Worm (Caenorhabditis elegans) whole organism, late embryonic: ENCODE measurements around the gene K02E11.7.

Source experiments
- T23F11.4 ChIP-seq: fragments of 200-800 bp; sonication (Bioruptor generic); optimal IDR thresholded peaks from 2 replicates; lab custom pipeline; 2018; ENCODE audit warnings: mild to moderate bottlenecking, missing genetic modification characterization, missing compliant biosample characterization
- Y22D7AL.16 ChIP-seq: sonication (generic microtip); optimal IDR thresholded peaks from 2 replicates; lab custom pipeline; 2016; ENCODE audit warnings: missing genetic modification characterization, missing compliant biosample characterization
- ceh-19 ChIP-seq: fragments of 200-800 bp; sonication (Bioruptor generic); optimal IDR thresholded peaks from 2 replicates; lab custom pipeline; 2018; ENCODE audit warnings: mild to moderate bottlenecking, missing genetic modification characterization, missing compliant biosample characterization
- ceh-30 ChIP-seq: fragments of 150-350 bp; optimal IDR thresholded peaks from 2 replicates; lab custom pipeline; 2014; ENCODE audit warnings: missing biosample characterization, missing genetic modification characterization
- ceh-31 ChIP-seq: sonication (generic microtip); optimal IDR thresholded peaks from 2 replicates; lab custom pipeline; 2016; ENCODE audit warnings: missing genetic modification characterization, missing compliant biosample characterization
- ceh-34 ChIP-seq: sonication (generic microtip); optimal IDR thresholded peaks from 2 replicates; lab custom pipeline; 2016; ENCODE audit warnings: mild to moderate bottlenecking, missing genetic modification characterization, missing compliant biosample characterization
- ceh-45 ChIP-seq: fragments of 200-800 bp; sonication (Bioruptor generic); IDR thresholded peaks from 2 replicates; pipeline ENCODE4 v1.3.6; 2022; ENCODE audit warnings: missing genetic modification reagents, missing genetic modification characterization, missing compliant biosample characterization
- ceh-6 ChIP-seq: fragments of 200-800 bp; sonication (Bioruptor generic); optimal IDR thresholded peaks from 2 replicates; lab custom pipeline; 2018; ENCODE audit warnings: mild to moderate bottlenecking, missing genetic modification characterization, missing compliant biosample characterization
- che-1 ChIP-seq: sonication (generic microtip); optimal IDR thresholded peaks from 2 replicates; lab custom pipeline; 2016; ENCODE audit warnings: mild to moderate bottlenecking, missing genetic modification characterization, missing compliant biosample characterization
- dmd-4 ChIP-seq: sonication (generic microtip); optimal IDR thresholded peaks from 2 replicates; lab custom pipeline; 2016; ENCODE audit warnings: borderline replicate concordance, missing genetic modification characterization, missing compliant biosample characterization
- dve-1 ChIP-seq: sonication (generic microtip); optimal IDR thresholded peaks from 2 replicates; lab custom pipeline; 2017; ENCODE audit warnings: antibody characterized with exemption, mild to moderate bottlenecking, missing genetic modification characterization, missing compliant biosample characterization
- elt-2 ChIP-seq: sonication (generic microtip); optimal IDR thresholded peaks from 2 replicates; lab custom pipeline; 2016; ENCODE audit warnings: missing genetic modification reagents, missing genetic modification characterization, missing compliant biosample characterization
- ets-4 ChIP-seq: sonication (generic microtip); optimal IDR thresholded peaks from 2 replicates; lab custom pipeline; 2016; ENCODE audit warnings: missing genetic modification characterization, missing compliant biosample characterization
- eyg-1 ChIP-seq: sonication (generic microtip); optimal IDR thresholded peaks from 2 replicates; lab custom pipeline; 2016; ENCODE audit warnings: missing genotype, missing genetic modification characterization, missing compliant biosample characterization
- fax-1 ChIP-seq: sonication (generic microtip); optimal IDR thresholded peaks from 2 replicates; lab custom pipeline; 2016; ENCODE audit warnings: missing genotype, missing genetic modification characterization, missing compliant biosample characterization
- fkh-10 ChIP-seq: fragments of 150-350 bp; optimal IDR thresholded peaks from 2 replicates; lab custom pipeline; 2014; ENCODE audit warnings: missing biosample characterization, missing genetic modification reagents, missing genetic modification characterization
- gmeb-2 ChIP-seq: sonication (generic microtip); optimal IDR thresholded peaks from 2 replicates; lab custom pipeline; 2016; ENCODE audit warnings: missing genetic modification characterization, inconsistent platforms, missing compliant biosample characterization
- hlh-13 ChIP-seq: fragments of 200-800 bp; sonication (Bioruptor generic); optimal IDR thresholded peaks from 2 replicates; lab custom pipeline; 2018; ENCODE audit warnings: mild to moderate bottlenecking, missing genetic modification characterization, missing compliant biosample characterization
- hlh-15 ChIP-seq: sonication (generic microtip); optimal IDR thresholded peaks from 2 replicates; lab custom pipeline; 2016; ENCODE audit warnings: missing genetic modification characterization, missing compliant biosample characterization
- hlh-30 ChIP-seq: sonication (generic microtip); optimal IDR thresholded peaks from 2 replicates; lab custom pipeline; 2017; ENCODE audit warnings: antibody characterized with exemption, missing genetic modification characterization, missing compliant biosample characterization; ENCODE audit not compliant: insufficient read depth
- hlh-6 ChIP-seq: sonication (generic microtip); optimal IDR thresholded peaks from 2 replicates; lab custom pipeline; 2016; ENCODE audit warnings: missing genotype, missing genetic modification characterization, missing compliant biosample characterization
- hlh-8 ChIP-seq: sonication (generic microtip); optimal IDR thresholded peaks from 2 replicates; lab custom pipeline; 2016; ENCODE audit warnings: missing genotype, missing genetic modification characterization, missing compliant biosample characterization
- lim-6 ChIP-seq: sonication (generic microtip); optimal IDR thresholded peaks from 2 replicates; lab custom pipeline; 2016; ENCODE audit warnings: missing genetic modification characterization, missing compliant biosample characterization
- lin-11 ChIP-seq: fragments of 200-800 bp; sonication (Bioruptor generic); optimal IDR thresholded peaks from 2 replicates; lab custom pipeline; 2018; ENCODE audit warnings: mild to moderate bottlenecking, missing genetic modification characterization, missing compliant biosample characterization
- madf-2 ChIP-seq: sonication (generic microtip); optimal IDR thresholded peaks from 2 replicates; lab custom pipeline; 2017; ENCODE audit warnings: missing genetic modification characterization, missing compliant biosample characterization
- mec-3 ChIP-seq: sonication (generic microtip); optimal IDR thresholded peaks from 2 replicates; lab custom pipeline; 2016; ENCODE audit warnings: borderline replicate concordance, missing genetic modification characterization, missing compliant biosample characterization
- nfya-1 ChIP-seq: sonication (generic microtip); optimal IDR thresholded peaks from 2 replicates; lab custom pipeline; 2017; ENCODE audit warnings: missing genetic modification characterization, mild to moderate bottlenecking, missing compliant biosample characterization, antibody characterized with exemption, moderate library complexity
- pax-1 ChIP-seq: fragments of 150-350 bp; optimal IDR thresholded peaks from 2 replicates; lab custom pipeline; 2014; ENCODE audit warnings: missing biosample characterization, missing genetic modification characterization
- pha-2 ChIP-seq: sonication (generic microtip); optimal IDR thresholded peaks from 2 replicates; lab custom pipeline; 2017; ENCODE audit warnings: mild to moderate bottlenecking, missing genetic modification characterization, missing compliant biosample characterization
- pha-4 ChIP-seq: fragments of 150-350 bp; optimal IDR thresholded peaks from 2 replicates; lab custom pipeline; 2018; ENCODE audit warnings: missing biosample characterization, missing genetic modification reagents, missing genetic modification characterization
- ref-2 ChIP-seq: sonication (generic microtip); optimal IDR thresholded peaks from 2 replicates; lab custom pipeline; 2016; ENCODE audit warnings: missing genetic modification characterization, missing compliant biosample characterization
- rnt-1 ChIP-seq: sonication (generic microtip); optimal IDR thresholded peaks from 2 replicates; lab custom pipeline; 2016; ENCODE audit warnings: missing genetic modification characterization, missing compliant biosample characterization
- sox-2 ChIP-seq: fragments of 200-800 bp; sonication (Bioruptor generic); IDR thresholded peaks from 2 replicates; pipeline ENCODE4 v1.3.6; 2022; ENCODE audit warnings: missing genetic modification reagents, missing genetic modification characterization, missing compliant biosample characterization
- sox-4 ChIP-seq: sonication (generic microtip); optimal IDR thresholded peaks from 2 replicates; lab custom pipeline; 2017; ENCODE audit warnings: mild to moderate bottlenecking, missing genetic modification characterization, inconsistent platforms, missing compliant biosample characterization
- syd-9 ChIP-seq: sonication (generic microtip); optimal IDR thresholded peaks from 2 replicates; lab custom pipeline; 2016; ENCODE audit warnings: mild to moderate bottlenecking, missing genetic modification characterization, moderate library complexity, missing compliant biosample characterization
- tbx-2 ChIP-seq: sonication (generic microtip); optimal IDR thresholded peaks from 2 replicates; lab custom pipeline; 2016; ENCODE audit warnings: missing genetic modification characterization, missing compliant biosample characterization
- tbx-7 ChIP-seq: sonication (generic microtip); optimal IDR thresholded peaks from 2 replicates; lab custom pipeline; 2016; ENCODE audit warnings: missing genotype, missing genetic modification characterization, missing compliant biosample characterization
- ttx-3 ChIP-seq: sonication (generic microtip); optimal IDR thresholded peaks from 2 replicates; lab custom pipeline; 2016; ENCODE audit warnings: missing genetic modification reagents, missing genetic modification characterization, missing compliant biosample characterization
- unc-3 ChIP-seq, 2 experiments: fragments of 200-800 bp in 1 of 2; sonication (Bioruptor generic) in 1 of 2; sonication (generic microtip) in 1 of 2; conservative IDR thresholded peaks in 1 of 2; optimal IDR thresholded peaks in 1 of 2; 2 replicates each; pipeline versions ENCODE4 v1.3.6 to Lab custom; 2016 to 2022; ENCODE audit warnings: missing compliant biosample characterization in 2 of 2, missing genetic modification characterization in 2 of 2, missing genetic modification reagents in 1 of 2
- unc-55 ChIP-seq: sonication (generic microtip); optimal IDR thresholded peaks from 2 replicates; lab custom pipeline; 2017; ENCODE audit warnings: missing biosample characterization, missing genetic modification reagents, missing genetic modification characterization
- unc-86 ChIP-seq: sonication (generic microtip); optimal IDR thresholded peaks from 2 replicates; lab custom pipeline; 2016; ENCODE audit warnings: missing genetic modification characterization, missing compliant biosample characterization
- zip-5 ChIP-seq: sonication (generic microtip); optimal IDR thresholded peaks from 2 replicates; lab custom pipeline; 2016; ENCODE audit warnings: missing genetic modification characterization, missing compliant biosample characterization
- ztf-16 ChIP-seq: sonication (generic microtip); optimal IDR thresholded peaks from 2 replicates; lab custom pipeline; 2017; ENCODE audit warnings: missing genetic modification characterization, missing compliant biosample characterization

K02E11.7 gene

DNA sequence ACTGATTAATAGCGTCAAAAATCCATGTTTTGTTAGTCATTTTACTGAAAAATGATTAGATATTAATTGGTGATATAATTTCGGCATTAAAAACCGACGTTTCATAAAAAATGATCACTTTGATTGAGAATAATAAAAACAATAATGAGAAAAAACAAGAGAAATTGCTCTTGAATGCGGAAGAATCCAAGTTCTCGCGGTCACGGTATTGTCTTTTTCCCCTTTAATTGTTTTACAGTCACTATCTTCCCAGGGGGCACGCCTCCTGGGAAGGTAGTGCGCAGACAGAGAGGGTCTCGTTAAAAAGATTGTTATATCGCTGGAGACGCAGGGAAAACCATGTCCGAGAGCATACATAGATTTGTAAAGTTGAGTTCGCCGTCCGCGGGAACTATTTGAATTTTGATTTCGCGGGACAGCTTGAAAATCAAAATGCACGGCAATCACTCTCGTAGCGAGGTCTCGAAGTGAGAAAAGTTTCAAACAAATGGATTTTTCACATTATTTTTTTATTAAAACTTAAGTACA, 39.6 kb upstream of the K02E11.7 start, which contains the start of gene F14D7.2:
Gene F14D7.2, minus strand, starts transcription at position 51 of the 528 bp plus-strand sequence.
- TF ChIP-seq unc-86 (tag; lab: Kevin White, UChicago) (no peak), hlh-13 (GFP tag; lab: Kevin White, UChicago) (no peak), lim-6 (tag; lab: Kevin White, UChicago) (no peak), Y22D7AL.16 (no peak), fkh-10 (no peak), pha-4 (no peak), dve-1 (tag; lab: Kevin White, UChicago) (no peak), sox-2 (GFP tag; lab: Robert Waterston, UW) (no peak), dmd-4 (no peak), hlh-6 (tag; lab: Kevin White, UChicago) (no peak), hlh-15 (tag; lab: Kevin White, UChicago) (no peak), ceh-19 (GFP tag; lab: Kevin White, UChicago) (no peak), ttx-3 (no peak), hlh-30 (no peak), ref-2 (tag; lab: Kevin White, UChicago) (no peak), rnt-1 (tag; lab: Kevin White, UChicago) (no peak), lin-11 (tag; lab: Kevin White, UChicago) (no peak)

DNA sequence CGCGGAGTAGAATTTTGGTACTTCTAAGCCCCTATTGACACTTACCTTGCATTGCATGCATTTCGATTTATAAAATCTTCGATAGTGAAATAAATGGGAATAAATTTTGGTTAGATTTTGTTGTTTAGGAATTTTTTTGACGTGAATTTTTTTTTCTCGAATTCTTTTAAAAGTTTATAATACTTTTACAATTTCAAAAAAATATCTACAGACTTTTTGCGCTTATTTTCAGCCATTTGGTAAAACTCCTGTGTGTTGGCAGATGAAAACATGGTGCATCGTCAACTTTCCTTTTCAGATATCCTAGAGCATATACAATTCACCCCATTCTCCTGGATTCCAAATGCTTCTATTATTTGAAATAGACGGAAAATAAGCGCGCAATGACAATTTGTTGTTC, 36.5 kb upstream of the K02E11.7 start, which contains the start of gene F14D7.18:
Gene F14D7.18, minus strand, starts transcription at position 101 of the 400 bp plus-strand sequence.
- TF ChIP-seq dve-1 (tag; lab: Kevin White, UChicago) (no peak), madf-2 (tag; lab: Kevin White, UChicago) (no peak), rnt-1 (tag; lab: Kevin White, UChicago) (no peak), unc-55 (GFP tag; lab: Kevin White, UChicago) (no peak), elt-2 (tag; lab: Kevin White, UChicago) (no peak), fax-1 (tag; lab: Kevin White, UChicago) (no peak), sox-2 (GFP tag; lab: Robert Waterston, UW) (no peak)

- TF ChIP-seq tbx-7 (tag; lab: Kevin White, UChicago) (no peak), mec-3 (tag; lab: Kevin White, UChicago) (no peak), hlh-8 (tag; lab: Kevin White, UChicago) (no peak), eyg-1 (tag; lab: Kevin White, UChicago) (no peak), gmeb-2 (tag; lab: Kevin White, UChicago) (no peak), ceh-30 (tag; lab: Kevin White, UChicago) (no peak), sox-4 (tag; lab: Kevin White, UChicago) (no peak), syd-9 (tag; lab: Kevin White, UChicago) (no peak), pha-2 (tag; lab: Kevin White, UChicago) (no peak), unc-55 (GFP tag; lab: Kevin White, UChicago) (no peak), ets-4 (tag; lab: Kevin White, UChicago) (no peak), ref-2 (tag; lab: Kevin White, UChicago) (no peak), tbx-2 (tag; lab: Kevin White, UChicago) (no peak)
- TF ChIP-seq, all 69 proteins: peak for 0
These were observed 35.2 kb upstream of the K02E11.7 start, which contains the start of gene F14D7.1 for ce11 chrV:14289363-14289762. Gene F14D7.1, minus strand, starts transcription at chrV:14289463.

- no peak for TF ChIP-seq ceh-6
- TF ChIP-seq zip-5 (tag; lab: Kevin White, UChicago): no peak
- TF ChIP-seq ceh-31: no peak
- TF ChIP-seq unc-3 (GFP tag; conservative IDR thresholded peaks at IDR 0.05; lab: Robert Waterston, UW): no peak
- no peak for TF ChIP-seq unc-3 (tag; optimal IDR thresholded peaks at IDR 0.05; lab: Kevin White, UChicago)
- TF ChIP-seq hlh-30: no peak
- no peak for TF ChIP-seq fkh-10
- TF ChIP-seq pax-1: no peak
- no peak for TF ChIP-seq hlh-15 (tag; lab: Kevin White, UChicago)
- TF ChIP-seq ztf-16 (tag; lab: Kevin White, UChicago): no peak
- no peak for TF ChIP-seq ets-4 (tag; lab: Kevin White, UChicago)
- no peak for TF ChIP-seq che-1
- TF ChIP-seq dve-1 (tag; lab: Kevin White, UChicago): no peak
- no peak for TF ChIP-seq gmeb-2 (tag; lab: Kevin White, UChicago)
- no peak for TF ChIP-seq T23F11.4 (GFP tag; lab: Kevin White, UChicago)
- no peak for TF ChIP-seq ceh-34
- TF ChIP-seq sox-2 (GFP tag; lab: Robert Waterston, UW): no peak
- no peak for TF ChIP-seq nfya-1 (tag; lab: Kevin White, UChicago)
- TF ChIP-seq mec-3 (tag; lab: Kevin White, UChicago): no peak
- no peak for TF ChIP-seq ceh-45 (GFP tag; lab: Robert Waterston, UW)
- TF ChIP-seq, all 69 proteins: peak for 0
These were observed 31.7 kb upstream of the K02E11.7 start, which contains the start of gene F40G12.11 for ce11 chrV:14285803-14286202. Gene F40G12.11, plus strand, starts transcription at chrV:14286171.
